Worm (Caenorhabditis elegans) whole organism, L1 larva: ENCODE data around the gene coh-1.

Experiments used
- C16A3.4 ChIP-seq: fragments of 150-350 bp; optimal IDR thresholded peaks from 2 replicates; lab custom pipeline; 2014; ENCODE audit warnings: missing biosample characterization, missing genetic modification characterization
- F16B12.6 ChIP-seq: fragments of 150-350 bp; optimal IDR thresholded peaks from 2 replicates; lab custom pipeline; 2014; ENCODE audit warnings: missing biosample characterization, missing genetic modification characterization
- aha-1 ChIP-seq: fragments of 150-350 bp; optimal IDR thresholded peaks from 2 replicates; lab custom pipeline; 2014; ENCODE audit warnings: missing biosample characterization, missing genetic modification characterization
- alr-1 ChIP-seq: fragments of 200-800 bp; sonication (Bioruptor generic); optimal IDR thresholded peaks from 2 replicates; lab custom pipeline; 2018; ENCODE audit warnings: borderline replicate concordance, mild to moderate bottlenecking, missing genetic modification characterization, missing compliant biosample characterization
- aly-2 ChIP-seq: fragments of 150-350 bp; optimal IDR thresholded peaks from 2 replicates; lab custom pipeline; 2014; ENCODE audit warnings: missing biosample characterization, missing genetic modification characterization
- ama-1 ChIP-seq: fragments of 150-350 bp; optimal IDR thresholded peaks from 2 replicates; lab custom pipeline; 2014
- blmp-1 ChIP-seq: fragments of 150-350 bp; optimal IDR thresholded peaks from 2 replicates; lab custom pipeline; 2014; ENCODE audit warnings: missing biosample characterization, missing genetic modification characterization
- ceh-82 ChIP-seq, 3 experiments: fragments of 150-350 bp in 1 of 3; sonication (generic microtip) in 2 of 3; optimal IDR thresholded peaks; 2 replicates each; lab custom pipeline; 2014 to 2017; ENCODE audit warnings: missing biosample characterization in 3 of 3, missing genetic modification characterization in 3 of 3
- efl-3 ChIP-seq: fragments of 200-800 bp; sonication (Bioruptor generic); optimal IDR thresholded peaks from 2 replicates; lab custom pipeline; 2018; ENCODE audit warnings: mild to moderate bottlenecking, missing genetic modification characterization, missing compliant biosample characterization
- egl-13 ChIP-seq: sonication (generic microtip); optimal IDR thresholded peaks from 2 replicates; lab custom pipeline; 2016; ENCODE audit warnings: missing genotype, missing genetic modification reagents, missing genetic modification characterization, missing compliant biosample characterization
- elt-2 ChIP-seq: sonication (generic microtip); optimal IDR thresholded peaks from 2 replicates; lab custom pipeline; 2016; ENCODE audit warnings: missing genetic modification characterization, mild to moderate bottlenecking, inconsistent platforms, missing compliant biosample characterization, missing genetic modification reagents
- elt-3 ChIP-seq, 6 experiments: fragments of 150-350 bp in 1 of 6; sonication (generic microtip); optimal IDR thresholded peaks; 2 replicates each; lab custom pipeline; 2017 to 2018; ENCODE audit warnings: missing biosample characterization in 6 of 6, missing genetic modification characterization in 6 of 6, inconsistent platforms in 1 of 6
- ets-5 ChIP-seq: fragments of 200-800 bp; sonication (Bioruptor generic); IDR thresholded peaks from 2 replicates; pipeline ENCODE4 v1.3.6; 2022; ENCODE audit warnings: missing genetic modification characterization, missing compliant biosample characterization
- fkh-10 ChIP-seq: sonication (generic microtip); optimal IDR thresholded peaks from 2 replicates; lab custom pipeline; 2017; ENCODE audit warnings: missing biosample characterization, missing genetic modification reagents, missing genetic modification characterization
- fkh-8 ChIP-seq: sonication (generic microtip); optimal IDR thresholded peaks from 2 replicates; lab custom pipeline; 2016; ENCODE audit warnings: mild to moderate bottlenecking, missing genetic modification characterization, missing compliant biosample characterization
- grh-1 ChIP-seq: fragments of 200-800 bp; sonication (Bioruptor generic); IDR thresholded peaks from 2 replicates; pipeline ENCODE4 v1.3.6; 2022; ENCODE audit warnings: missing genetic modification reagents, missing genetic modification characterization, missing compliant biosample characterization
- hlh-17 ChIP-seq: fragments of 200-800 bp; sonication (Bioruptor generic); optimal IDR thresholded peaks from 2 replicates; lab custom pipeline; 2018; ENCODE audit warnings: missing genetic modification characterization, mild to moderate bottlenecking, missing compliant biosample characterization, moderate library complexity, borderline replicate concordance
- hlh-4 ChIP-seq: sonication (generic microtip); optimal IDR thresholded peaks from 2 replicates; lab custom pipeline; 2016; ENCODE audit warnings: mild to moderate bottlenecking, missing genetic modification characterization, missing compliant biosample characterization
- hpl-2 ChIP-seq: fragments of 150-350 bp; optimal IDR thresholded peaks from 2 replicates; lab custom pipeline; 2014; ENCODE audit warnings: missing biosample characterization, missing genetic modification reagents, missing genetic modification characterization
- jun-1 ChIP-seq: fragments of 150-350 bp; optimal IDR thresholded peaks from 2 replicates; lab custom pipeline; 2014; ENCODE audit warnings: missing biosample characterization, missing genetic modification reagents, missing genetic modification characterization
- lin-14 ChIP-seq: fragments of 200-800 bp; sonication (Bioruptor generic); optimal IDR thresholded peaks from 2 replicates; lab custom pipeline; 2018; ENCODE audit warnings: mild to moderate bottlenecking, missing genetic modification characterization, moderate library complexity, missing compliant biosample characterization
- lin-15B ChIP-seq: fragments of 150-350 bp; sonication (generic microtip); optimal IDR thresholded peaks from 3 replicates; lab custom pipeline; 2014; ENCODE audit warnings: missing biosample characterization, missing genetic modification characterization
- lin-35 ChIP-seq, 2 experiments: fragments of 150-350 bp; optimal IDR thresholded peaks; 2 replicates each; lab custom pipeline; 2014; ENCODE audit warnings: missing biosample characterization in 2 of 2, missing genetic modification characterization in 2 of 2, missing genetic modification reagents in 2 of 2
- mab-9 ChIP-seq: fragments of 200-800 bp; sonication (Bioruptor generic); IDR thresholded peaks from 2 replicates; pipeline ENCODE4 v1.3.6; 2022; ENCODE audit warnings: missing genetic modification reagents, missing genetic modification characterization, missing compliant biosample characterization
- mdl-1 ChIP-seq, 2 experiments: fragments of 150-350 bp; optimal IDR thresholded peaks; 2 replicates each; lab custom pipeline; 2014 to 2017; ENCODE audit warnings: missing biosample characterization in 2 of 2, missing genetic modification characterization in 2 of 2, inconsistent platforms in 1 of 2
- mef-2 ChIP-seq: fragments of 150-350 bp; optimal IDR thresholded peaks from 2 replicates; lab custom pipeline; 2014; ENCODE audit warnings: missing biosample characterization, missing genetic modification characterization
- mep-1 ChIP-seq: fragments of 150-350 bp; optimal IDR thresholded peaks from 2 replicates; lab custom pipeline; 2014; ENCODE audit warnings: missing biosample characterization, missing genetic modification characterization
- nhr-11 ChIP-seq: fragments of 150-350 bp; optimal IDR thresholded peaks from 2 replicates; lab custom pipeline; 2014; ENCODE audit warnings: missing biosample characterization, missing genetic modification characterization
- nhr-12 ChIP-seq: sonication (generic microtip); optimal IDR thresholded peaks from 2 replicates; lab custom pipeline; 2017; ENCODE audit warnings: missing biosample characterization, missing genetic modification characterization
- nhr-19 ChIP-seq: fragments of 200-800 bp; sonication (Bioruptor generic); conservative IDR thresholded peaks from 2 replicates; pipeline ENCODE4 v1.3.6; 2022; ENCODE audit warnings: missing genetic modification characterization, missing compliant biosample characterization
- nhr-20 ChIP-seq: sonication (generic microtip); optimal IDR thresholded peaks from 2 replicates; lab custom pipeline; 2016; ENCODE audit warnings: mild to moderate bottlenecking, missing genetic modification characterization, missing compliant biosample characterization
- nhr-71 ChIP-seq: sonication (generic microtip); optimal IDR thresholded peaks from 2 replicates; lab custom pipeline; 2016; ENCODE audit warnings: mild to moderate bottlenecking, missing genetic modification characterization, moderate library complexity, missing compliant biosample characterization
- nhr-76 ChIP-seq: sonication (generic microtip); optimal IDR thresholded peaks from 2 replicates; lab custom pipeline; 2017; ENCODE audit warnings: missing biosample characterization, missing genetic modification characterization
- nhr-84 ChIP-seq: sonication (generic microtip); optimal IDR thresholded peaks from 2 replicates; lab custom pipeline; 2017; ENCODE audit warnings: missing biosample characterization, missing genetic modification characterization
- nhr-85 ChIP-seq: sonication (generic microtip); peaks from one replicate; lab custom pipeline; 2016; ENCODE audit warnings: missing genetic modification characterization, inconsistent platforms, missing compliant biosample characterization
- nhr-90 ChIP-seq: sonication (generic microtip); optimal IDR thresholded peaks from 2 replicates; lab custom pipeline; 2016; ENCODE audit warnings: mild to moderate bottlenecking, missing genetic modification characterization, missing compliant biosample characterization; ENCODE audit not compliant: poor library complexity
- pqm-1 ChIP-seq: sonication (generic microtip); optimal IDR thresholded peaks from 3 replicates; lab custom pipeline; 2017; ENCODE audit warnings: missing biosample characterization, missing genetic modification characterization
- rnt-1 ChIP-seq: sonication (generic microtip); optimal IDR thresholded peaks from 2 replicates; lab custom pipeline; 2016; ENCODE audit warnings: mild to moderate bottlenecking, missing genetic modification characterization, moderate library complexity, missing compliant biosample characterization
- skn-1 ChIP-seq: fragments of 150-350 bp; optimal IDR thresholded peaks from 2 replicates; lab custom pipeline; 2014; ENCODE audit warnings: missing biosample characterization, missing genetic modification characterization
- snpc-4 ChIP-seq: fragments of 150-350 bp; optimal IDR thresholded peaks from 2 replicates; lab custom pipeline; 2014; ENCODE audit warnings: missing biosample characterization, missing genetic modification characterization
- snu-23 ChIP-seq: sonication (generic microtip); optimal IDR thresholded peaks from 2 replicates; lab custom pipeline; 2016; ENCODE audit warnings: missing genetic modification characterization, missing compliant biosample characterization
- sptf-1 ChIP-seq: fragments of 150-350 bp; optimal IDR thresholded peaks from 2 replicates; lab custom pipeline; 2014; ENCODE audit warnings: missing biosample characterization, missing genetic modification characterization
- sup-37 ChIP-seq: fragments of 200-800 bp; sonication (Bioruptor generic); optimal IDR thresholded peaks from 2 replicates; lab custom pipeline; 2018; ENCODE audit warnings: mild to moderate bottlenecking, missing genetic modification characterization, missing compliant biosample characterization
- zag-1 ChIP-seq: fragments of 150-350 bp; optimal IDR thresholded peaks from 2 replicates; lab custom pipeline; 2014; ENCODE audit warnings: missing biosample characterization, missing genetic modification characterization
- zip-4 ChIP-seq: fragments of 200-800 bp; sonication (Bioruptor generic); optimal IDR thresholded peaks from 2 replicates; lab custom pipeline; 2018; ENCODE audit warnings: mild to moderate bottlenecking, missing genetic modification characterization, moderate library complexity, missing compliant biosample characterization

Gene coh-1

ce11 chrX:7440102-7440501 is 34.7 kb downstream of the coh-1 start:
- no peak for TF ChIP-seq nhr-11 (tag; lab: Kevin White, UChicago)

ce11 chrX:7437949-7438348 is 36.9 kb downstream of the coh-1 start, which contains the start of gene C01C10.2:
Gene C01C10.2, minus strand, starts transcription at chrX:7438118.
- TF ChIP-seq elt-3 (tag; optimal IDR thresholded peaks at IDR 0.05; lab: Kevin White, UChicago) = peak in 1 of 6 experiments; percentile 40
- TF ChIP-seq egl-13 (tag; lab: Kevin White, UChicago) = no peak
- no peak for TF ChIP-seq ama-1 (lab: Kevin White, UChicago)
- no peak for TF ChIP-seq nhr-76 (tag; lab: Kevin White, UChicago)
- TF ChIP-seq efl-3 = no peak
- no peak for TF ChIP-seq skn-1 (tag; lab: Kevin White, UChicago)
- TF ChIP-seq mab-9 (GFP tag; lab: Robert Waterston, UW) = no peak
- TF ChIP-seq lin-14 = peak; percentile 65
- peak; percentile 29 for TF ChIP-seq nhr-71 (tag; lab: Kevin White, UChicago)
- TF ChIP-seq rnt-1 (tag; lab: Kevin White, UChicago) = no peak
- no peak for TF ChIP-seq nhr-12 (tag; lab: Kevin White, UChicago)
- no peak for TF ChIP-seq lin-35 (GFP tag; optimal IDR thresholded peaks at IDR 0.05; lab: Kevin White, UChicago)
- no peak for TF ChIP-seq aly-2
- peak; percentile 87 for TF ChIP-seq nhr-85
- TF ChIP-seq nhr-20 (tag; lab: Kevin White, UChicago) = peak; percentile 13
- TF ChIP-seq zip-4 = no peak
- TF ChIP-seq aha-1 (tag; lab: Kevin White, UChicago) = no peak
- no peak for TF ChIP-seq snpc-4 (tag; lab: Kevin White, UChicago)
- no peak for TF ChIP-seq fkh-8 (tag; lab: Kevin White, UChicago)
- no peak for TF ChIP-seq sup-37
- no peak for TF ChIP-seq hlh-17
- no peak for TF ChIP-seq zag-1 (tag; lab: Kevin White, UChicago)
- TF ChIP-seq sptf-1 (tag; lab: Kevin White, UChicago) = no peak
- TF ChIP-seq ets-5 = no peak
- TF ChIP-seq snu-23 (GFP tag; lab: Kevin White, UChicago) = peak; percentile 4
- TF ChIP-seq mep-1 (tag; lab: Kevin White, UChicago) = no peak
- peak; percentile 83 for TF ChIP-seq grh-1 (GFP tag; lab: Robert Waterston, UW)
- no peak for TF ChIP-seq nhr-90 (tag; lab: Kevin White, UChicago)
- no peak for TF ChIP-seq mef-2 (tag; lab: Kevin White, UChicago)
- no peak for TF ChIP-seq pqm-1 (tag; lab: Kevin White, UChicago)
- TF ChIP-seq nhr-11 (tag; lab: Kevin White, UChicago) = no peak

- TF ChIP-seq hpl-2 (GFP tag; lab: Kevin White, UChicago) (no peak), F16B12.6 (tag; lab: Kevin White, UChicago) (no peak), alr-1 (tag; lab: Kevin White, UChicago) (no peak), elt-2 (tag; lab: Kevin White, UChicago) (no peak), nhr-85 (peak; percentile 85), efl-3 (no peak), lin-35 (GFP tag; optimal IDR thresholded peaks at IDR 0.05; lab: Kevin White, UChicago) (peak in 1 of 2 experiments; percentile 67), fkh-10 (GFP tag; lab: Kevin White, UChicago) (no peak), ceh-82 (tag; optimal IDR thresholded peaks at IDR 0.05; lab: Kevin White, UChicago) (no peak), C16A3.4 (tag; lab: Kevin White, UChicago) (no peak), hlh-4 (tag; lab: Kevin White, UChicago) (no peak), nhr-71 (tag; lab: Kevin White, UChicago) (peak; percentile 52), nhr-20 (tag; lab: Kevin White, UChicago) (peak; percentile 50), zag-1 (tag; lab: Kevin White, UChicago) (no peak), nhr-84 (tag; lab: Kevin White, UChicago) (no peak), nhr-90 (tag; lab: Kevin White, UChicago) (no peak), fkh-8 (tag; lab: Kevin White, UChicago) (no peak), blmp-1 (tag; lab: Kevin White, UChicago) (peak; percentile 61), lin-14 (peak; percentile 48), zip-4 (no peak), snu-23 (GFP tag; lab: Kevin White, UChicago) (peak; percentile 54), rnt-1 (tag; lab: Kevin White, UChicago) (no peak), mdl-1 (tag; optimal IDR thresholded peaks at IDR 0.05; lab: Kevin White, UChicago) (peak in 1 of 2 experiments; percentile 13), lin-15B (tag; lab: Kevin White, UChicago) (no peak), nhr-19 (GFP tag; lab: Robert Waterston, UW) (0 out of 2 replicates have a peak, but pooled peaks have one; percentile 8), elt-3 (tag; optimal IDR thresholded peaks at IDR 0.05; lab: Kevin White, UChicago) (peak in 2 of 6 experiments; percentile 53 to 71), jun-1 (tag; lab: Kevin White, UChicago) (no peak)
Observed at ce11 chrX:7436912-7437311, 37.9 kb downstream of the coh-1 start.
